Fruit fly (Drosophila melanogaster): ENCODE results near the gene CG15317.

CG15317 gene

DNA sequence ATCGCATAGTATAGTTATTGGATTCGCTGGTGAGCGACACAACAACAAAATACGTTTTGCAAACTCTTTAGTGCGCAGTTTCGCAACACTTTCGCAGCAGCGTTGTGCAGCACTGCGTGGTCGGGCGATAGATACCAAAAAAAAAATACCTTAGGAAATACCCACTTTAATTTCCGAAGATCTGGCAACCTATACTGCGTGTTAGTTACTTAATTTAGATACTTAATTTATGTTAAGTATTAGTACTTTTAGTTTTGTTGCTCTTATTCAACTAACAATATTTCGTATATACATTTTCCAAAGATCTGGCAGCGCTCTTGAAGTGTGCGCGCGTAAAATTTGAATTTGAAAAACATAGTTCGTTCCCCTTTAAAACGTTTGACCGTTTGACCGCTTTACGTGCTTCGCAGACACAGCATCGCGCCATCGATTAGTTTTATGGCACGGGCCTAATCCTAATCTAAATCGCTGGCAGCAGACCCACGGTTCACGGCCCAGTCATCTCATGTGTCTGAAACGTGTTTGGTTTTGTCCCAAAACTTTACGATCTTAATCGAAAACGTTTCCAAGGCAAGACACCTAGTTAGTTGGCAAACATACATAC is 23.7 kb upstream of the CG15317 start, which contains the start of gene LPCAT (continued):
- peak; percentile 50 for TF ChIP-seq D19B (GFP tag; optimal IDR thresholded peaks at IDR 0.05)
- peak; percentile 80 for TF ChIP-seq Sry-δ (GFP tag; optimal IDR thresholded peaks at IDR 0.05)
- TF ChIP-seq CG8290 (GFP tag; optimal IDR thresholded peaks at IDR 0.05) = peak; percentile 47
- TF ChIP-seq CG8290 (tag; optimal IDR thresholded peaks at IDR 0.05) = peak in 1 of 2 experiments; percentile 66
- TF ChIP-seq Doc2 (GFP tag; IDR thresholded peaks at IDR 0.05) = no peak
- TF ChIP-seq Adf1 (GFP tag; IDR thresholded peaks at IDR 0.05) = peak; percentile 24; the same call in 1 of the 2 replicates
- TF ChIP-seq sqz (GFP tag; optimal IDR thresholded peaks at IDR 0.05) = no peak
- TF ChIP-seq bowl (GFP tag; IDR thresholded peaks at IDR 0.05) = no peak
- TF ChIP-seq ATbp (GFP tag; optimal IDR thresholded peaks at IDR 0.05) = no peak
- TF ChIP-seq CG3726 (GFP tag; IDR thresholded peaks at IDR 0.05) = peak; percentile 82; the same call in 2 of the 3 replicates
- peak; percentile 85 for TF ChIP-seq HLH54F (GFP tag; optimal IDR thresholded peaks at IDR 0.05)
- peak; percentile 65 for TF ChIP-seq chm (GFP tag; IDR thresholded peaks at IDR 0.05)
- peak; percentile 76 for TF ChIP-seq CG4360 (GFP tag; IDR thresholded peaks at IDR 0.05)
- TF ChIP-seq Gug (GFP tag; IDR thresholded peaks at IDR 0.05) = peak; percentile 82
- TF ChIP-seq Stat92E (GFP tag; optimal IDR thresholded peaks at IDR 0.05) = no peak
- TF ChIP-seq psq (GFP tag; optimal IDR thresholded peaks at IDR 0.05) = no peak
- TF ChIP-seq fd102C (GFP tag; optimal IDR thresholded peaks at IDR 0.05) = peak; percentile 20
- TF ChIP-seq pzg (GFP tag; optimal IDR thresholded peaks at IDR 0.05) = peak; percentile 91
- TF ChIP-seq zf30C (GFP tag; optimal IDR thresholded peaks at IDR 0.05) = no peak

DNA sequence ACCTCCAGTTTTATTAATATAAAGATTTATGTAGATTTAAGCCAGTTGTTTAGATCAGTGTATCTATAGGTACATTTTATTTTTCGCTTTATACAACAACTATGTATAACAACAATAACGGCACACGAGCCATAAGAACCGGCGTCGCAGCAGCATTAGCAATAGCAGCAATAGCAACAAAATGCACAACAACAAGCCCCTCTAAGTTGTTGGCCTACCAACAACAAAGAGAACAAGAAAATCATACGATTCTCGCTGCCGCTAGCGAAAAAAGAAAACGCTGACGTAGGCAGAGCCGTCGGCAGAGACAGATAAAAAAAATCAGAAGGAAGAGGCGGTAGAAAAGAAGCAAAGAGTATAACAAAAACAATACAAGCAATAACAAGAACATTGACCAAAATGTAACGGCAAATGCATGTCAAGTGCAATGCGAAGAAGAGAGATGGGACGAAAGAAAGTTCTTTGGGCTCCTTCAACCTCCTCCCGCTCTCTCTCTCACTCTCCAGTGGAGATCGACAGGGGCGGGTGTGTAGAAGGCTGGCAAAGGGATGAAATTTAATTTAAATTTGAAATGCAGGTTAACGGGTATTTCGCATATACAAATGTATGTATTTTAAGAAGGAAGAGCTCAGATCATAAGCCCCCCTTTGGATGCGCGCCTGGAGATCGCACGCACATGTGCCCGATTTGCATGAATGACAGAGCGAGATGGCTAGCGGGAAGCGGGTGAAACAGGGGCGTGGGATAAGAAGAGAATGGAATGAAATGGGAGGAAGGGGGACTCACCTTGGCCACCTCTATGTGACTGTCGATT is 22.6 kb upstream of the CG15317 start:
- TF ChIP-seq CG6689 (GFP tag; IDR thresholded peaks at IDR 0.05) (peak; percentile 98), otp (GFP tag; IDR thresholded peaks at IDR 0.05) (peak; percentile 99), Eip74EF (GFP tag; optimal IDR thresholded peaks at IDR 0.05) (peak in 1 of 2 experiments; percentile 95), pnt (GFP tag; optimal IDR thresholded peaks at IDR 0.05) (peak; percentile 99), CG6175 (GFP tag; IDR thresholded peaks at IDR 0.05) (peak; percentile 97), CG9437 (GFP tag; optimal IDR thresholded peaks at IDR 0.05) (peak; percentile 90), mirr (GFP tag; optimal IDR thresholded peaks at IDR 0.05) (peak; percentile 65), CG10267 (tag; optimal IDR thresholded peaks at IDR 0.05) (peak; percentile 92), Six4 (GFP tag; optimal IDR thresholded peaks at IDR 0.05) (peak; percentile 98), CG9609 (GFP tag; optimal IDR thresholded peaks at IDR 0.05) (peak; percentile 98), Blimp-1 (GFP tag; optimal IDR thresholded peaks at IDR 0.05) (peak; percentile 98), CG34376 (GFP tag; optimal IDR thresholded peaks at IDR 0.05) (peak; percentile 76), CG17829 (tag; optimal IDR thresholded peaks at IDR 0.05) (peak; percentile 98), trem (tag; optimal IDR thresholded peaks at IDR 0.05) (peak; percentile 95), CG10274 (GFP tag; optimal IDR thresholded peaks at IDR 0.05) (peak; percentile 91), Doc3 (GFP tag; IDR thresholded peaks at IDR 0.05; ENCODE audit: partially characterized antibody) (no peak), yki (optimal IDR thresholded peaks at IDR 0.05) (no peak), unc-4 (GFP tag; IDR thresholded peaks at IDR 0.05; ENCODE audit: partially characterized antibody) (no peak), Dek (tag; optimal IDR thresholded peaks at IDR 0.05) (peak; percentile 96), schlank (tag; optimal IDR thresholded peaks at IDR 0.05) (peak; percentile 96), Deaf1 (tag; optimal IDR thresholded peaks at IDR 0.05) (peak; percentile 74), CG33213 (GFP tag; optimal IDR thresholded peaks at IDR 0.05) (peak; percentile 98), Med (GFP tag) (peak; percentile 100), sc (optimal IDR thresholded peaks at IDR 0.05) (no peak), sc (GFP tag; optimal IDR thresholded peaks at IDR 0.05) (peak; percentile 99), ATbp (GFP tag; optimal IDR thresholded peaks at IDR 0.05) (peak; percentile 98), CG6854 (GFP tag; optimal IDR thresholded peaks at IDR 0.05) (peak; percentile 93), grau (tag; optimal IDR thresholded peaks at IDR 0.05) (peak; percentile 97), CG12236 (GFP tag; optimal IDR thresholded peaks at IDR 0.05) (peak; percentile 96), toy (GFP tag; IDR thresholded peaks at IDR 0.05) (peak; percentile 95)

Data from whole organism, embryonic.